Fruit fly (Drosophila melanogaster) whole organism, pupa: ENCODE results near the gene Tsp26A.

Source experiments
- CG10348 ChIP-seq: fragments of 200-800 bp; sonication (Bioruptor generic); IDR thresholded peaks from 2 replicates; pipeline ENCODE4 v1.3.6; 2022; ENCODE audit warnings: missing biosample characterization, missing genetic modification characterization
- CG32121 ChIP-seq: fragments of 200-800 bp; sonication (Bioruptor generic); IDR thresholded peaks from 2 replicates; pipeline ENCODE4 v1.3.6; 2022; ENCODE audit warnings: missing biosample characterization, missing genetic modification characterization
- CG8159 ChIP-seq: fragments of 200-800 bp; sonication (Bioruptor generic); optimal IDR thresholded peaks from 3 replicates; lab custom pipeline; 2018; ENCODE audit warnings: missing biosample characterization, mild to moderate bottlenecking, missing genetic modification characterization, moderate library complexity
- CG9948 ChIP-seq: fragments of 200-800 bp; sonication (Bioruptor generic); optimal IDR thresholded peaks from 2 replicates; lab custom pipeline; 2018; ENCODE audit warnings: missing biosample characterization, mild to moderate bottlenecking, missing genetic modification characterization, moderate library complexity
- D1 ChIP-seq: fragments of 200-800 bp; sonication (Bioruptor generic); optimal IDR thresholded peaks from 2 replicates; lab custom pipeline; 2018; ENCODE audit warnings: missing biosample characterization, mild to moderate bottlenecking, missing genetic modification characterization, moderate library complexity
- rn ChIP-seq: fragments of 200-800 bp; sonication (Bioruptor generic); IDR thresholded peaks from 2 replicates; pipeline ENCODE4 v1.3.6; 2022; ENCODE audit warnings: missing biosample characterization, missing genetic modification characterization

- TF ChIP-seq D1 (tag; lab: Kevin White, UChicago), result no peak
- TF ChIP-seq CG9948 (tag; lab: Kevin White, UChicago), result no peak
- no peak for TF ChIP-seq CG10348 (GFP tag; lab: Robert Waterston, UW)
- no peak for TF ChIP-seq rn (GFP tag; lab: Robert Waterston, UW)
- no peak for TF ChIP-seq CG8159
- TF ChIP-seq CG32121 (GFP tag; lab: Robert Waterston, UW), result no peak
Observed at dm6 chr2L:6012303-6013070, 12.5 kb downstream of the Tsp26A start, which contains the start of gene CG9098.
